Fruit fly (Drosophila melanogaster) whole organism, prepupa: ENCODE measurements around the gene Hipk.

Experiments used
- CG10669 ChIP-seq: fragments of 200-800 bp; sonication (Bioruptor generic); optimal IDR thresholded peaks from 3 replicates; lab custom pipeline; 2018; ENCODE audit warnings: missing biosample characterization, mild to moderate bottlenecking, missing genetic modification characterization, moderate library complexity
- CG11294 ChIP-seq: fragments of 200-800 bp; sonication (Bioruptor generic); IDR thresholded peaks from 2 replicates; pipeline ENCODE4 v1.3.6; 2022; ENCODE audit warnings: missing biosample characterization, missing genetic modification characterization
- CG11902 ChIP-seq: fragments of 200-800 bp; sonication (Bioruptor generic); optimal IDR thresholded peaks from 3 replicates; lab custom pipeline; 2016; ENCODE audit warnings: missing biosample characterization, missing genetic modification characterization
- CG15336 ChIP-seq: fragments of 200-800 bp; sonication (Bioruptor generic); IDR thresholded peaks from 2 replicates; pipeline ENCODE4 v1.3.6; 2022; ENCODE audit warnings: missing biosample characterization, missing genetic modification characterization
- CG16779 ChIP-seq: fragments of 200-800 bp; sonication (Bioruptor generic); optimal IDR thresholded peaks from 3 replicates; lab custom pipeline; 2017; ENCODE audit warnings: missing biosample characterization, mild to moderate bottlenecking, missing genetic modification characterization
- CG31627 ChIP-seq: fragments of 200-800 bp; sonication (Bioruptor generic); optimal IDR thresholded peaks from 3 replicates; lab custom pipeline; 2016; ENCODE audit warnings: missing biosample characterization, missing genetic modification characterization
- CG34406 ChIP-seq: fragments of 200-800 bp; sonication (Bioruptor generic); optimal IDR thresholded peaks from 3 replicates; lab custom pipeline; 2016; ENCODE audit warnings: missing biosample characterization, missing genetic modification characterization
- CG4318 ChIP-seq: fragments of 200-800 bp; sonication (Bioruptor generic); optimal IDR thresholded peaks from 3 replicates; lab custom pipeline; 2017; ENCODE audit warnings: missing biosample characterization, mild to moderate bottlenecking, missing genetic modification characterization
- CG6163 ChIP-seq: fragments of 200-800 bp; sonication (Bioruptor generic); IDR thresholded peaks from 3 replicates; pipeline ENCODE4 v1.3.6; 2022; ENCODE audit warnings: missing biosample characterization, missing genetic modification characterization
- CG6276 ChIP-seq: fragments of 200-800 bp; sonication (Bioruptor generic); optimal IDR thresholded peaks from 2 replicates; lab custom pipeline; 2017; ENCODE audit warnings: missing biosample characterization, mild to moderate bottlenecking, missing genetic modification characterization
- CG6792 ChIP-seq: fragments of 200-800 bp; sonication (Bioruptor generic); optimal IDR thresholded peaks from 3 replicates; lab custom pipeline; 2016; ENCODE audit warnings: missing biosample characterization, missing genetic modification characterization
- CG6808 ChIP-seq: fragments of 200-800 bp; sonication (Bioruptor generic); optimal IDR thresholded peaks from 3 replicates; lab custom pipeline; 2017; ENCODE audit warnings: missing biosample characterization, missing genetic modification characterization, mild to moderate bottlenecking, moderate library complexity, missing genetic modification reagents
- CG7368 ChIP-seq: fragments of 200-800 bp; sonication (Bioruptor generic); optimal IDR thresholded peaks from 3 replicates; lab custom pipeline; 2016; ENCODE audit warnings: missing biosample characterization, missing genetic modification characterization
- CG8119 ChIP-seq: fragments of 200-800 bp; sonication (Bioruptor generic); IDR thresholded peaks from 3 replicates; pipeline ENCODE4 v1.3.6; 2022; ENCODE audit warnings: missing biosample characterization, missing genetic modification characterization
- CG8319 ChIP-seq: fragments of 200-800 bp; sonication (Bioruptor generic); optimal IDR thresholded peaks from 3 replicates; lab custom pipeline; 2016; ENCODE audit warnings: missing biosample characterization, missing genetic modification characterization
- CG9139 ChIP-seq: fragments of 200-800 bp; sonication (Bioruptor generic); optimal IDR thresholded peaks from 3 replicates; lab custom pipeline; 2017; ENCODE audit warnings: missing biosample characterization, mild to moderate bottlenecking, missing genetic modification characterization
- Eip78C ChIP-seq: fragments of 200-800 bp; sonication (Bioruptor generic); peaks from one replicate; lab custom pipeline; 2016; ENCODE audit warnings: missing biosample characterization, missing genetic modification characterization
- Eip93F ChIP-seq: fragments of 200-800 bp; sonication (Bioruptor generic); optimal IDR thresholded peaks from 2 replicates; lab custom pipeline; 2016; ENCODE audit warnings: missing biosample characterization, mild to moderate bottlenecking, missing genetic modification characterization
- Ets96B ChIP-seq: fragments of 200-800 bp; optimal IDR thresholded peaks from 2 replicates; lab custom pipeline; 2019; ENCODE audit warnings: missing biosample characterization, mild to moderate bottlenecking, missing genetic modification characterization, moderate library complexity
- Hr38 ChIP-seq: sonication (Bioruptor generic); optimal IDR thresholded peaks from 2 replicates; lab custom pipeline; 2016; ENCODE audit warnings: missing biosample characterization, missing genetic modification characterization
- Hr39 ChIP-seq: fragments of 200-800 bp; sonication (Bioruptor generic); optimal IDR thresholded peaks from 2 replicates; lab custom pipeline; 2016; ENCODE audit warnings: missing biosample characterization, missing genetic modification characterization
- Hr4 ChIP-seq: fragments of 200-800 bp; sonication (Bioruptor generic); optimal IDR thresholded peaks from 3 replicates; lab custom pipeline; 2016; ENCODE audit warnings: missing biosample characterization, missing genetic modification characterization
- Lpt ChIP-seq: fragments of 200-800 bp; sonication (Bioruptor generic); optimal IDR thresholded peaks from 3 replicates; lab custom pipeline; 2016; ENCODE audit warnings: missing biosample characterization, missing genetic modification characterization
- Met ChIP-seq: fragments of 200-800 bp; sonication (Bioruptor generic); optimal IDR thresholded peaks from 3 replicates; lab custom pipeline; 2016; ENCODE audit warnings: missing biosample characterization, missing genetic modification characterization
- OdsH ChIP-seq: fragments of 200-800 bp; sonication (Bioruptor generic); optimal IDR thresholded peaks from 3 replicates; lab custom pipeline; 2016; ENCODE audit warnings: missing biosample characterization, missing genetic modification characterization
- Sox102F ChIP-seq: fragments of 200-800 bp; sonication (Bioruptor generic); optimal IDR thresholded peaks from 2 replicates; lab custom pipeline; 2016; ENCODE audit warnings: missing biosample characterization, mild to moderate bottlenecking, missing genetic modification characterization
- Sox14 ChIP-seq: fragments of 200-800 bp; sonication (Bioruptor generic); optimal IDR thresholded peaks from 3 replicates; lab custom pipeline; 2016; ENCODE audit warnings: missing biosample characterization, missing genetic modification characterization
- Sox15 ChIP-seq: fragments of 200-800 bp; sonication (Bioruptor generic); optimal IDR thresholded peaks from 3 replicates; lab custom pipeline; 2016; ENCODE audit warnings: missing biosample characterization, missing genetic modification characterization
- achi ChIP-seq: fragments of 200-800 bp; sonication (Bioruptor generic); optimal IDR thresholded peaks from 3 replicates; lab custom pipeline; 2016; ENCODE audit warnings: missing biosample characterization, missing genetic modification characterization
- acj6 ChIP-seq: fragments of 200-800 bp; sonication (Bioruptor generic); optimal IDR thresholded peaks from 3 replicates; lab custom pipeline; 2016; ENCODE audit warnings: missing biosample characterization, missing genetic modification characterization
- cyc ChIP-seq: fragments of 200-800 bp; sonication (Bioruptor generic); optimal IDR thresholded peaks from 3 replicates; lab custom pipeline; 2016; ENCODE audit warnings: missing biosample characterization, missing genetic modification characterization
- dac ChIP-seq: fragments of 200-800 bp; sonication (Bioruptor generic); optimal IDR thresholded peaks from 2 replicates; lab custom pipeline; 2017; ENCODE audit warnings: missing biosample characterization, mild to moderate bottlenecking, missing genetic modification characterization
- dsx ChIP-seq: fragments of 200-800 bp; optimal IDR thresholded peaks from 3 replicates; lab custom pipeline; 2019; ENCODE audit warnings: missing biosample characterization, mild to moderate bottlenecking, missing genetic modification characterization, moderate library complexity; ENCODE audit not compliant: poor library complexity, severe bottlenecking
- eg ChIP-seq: fragments of 200-800 bp; sonication (Bioruptor generic); IDR thresholded peaks from 3 replicates; pipeline ENCODE4 v1.3.6; 2022; ENCODE audit warnings: missing biosample characterization, missing genetic modification characterization
- esn ChIP-seq: fragments of 200-800 bp; sonication (Bioruptor generic); optimal IDR thresholded peaks from 2 replicates; lab custom pipeline; 2016; ENCODE audit warnings: missing biosample characterization, mild to moderate bottlenecking, missing genetic modification characterization, moderate library complexity
- fd85E ChIP-seq: fragments of 200-800 bp; sonication (Bioruptor generic); optimal IDR thresholded peaks from 3 replicates; lab custom pipeline; 2016; ENCODE audit warnings: missing biosample characterization, missing genetic modification characterization
- fkh ChIP-seq: fragments of 200-800 bp; sonication (Bioruptor generic); optimal IDR thresholded peaks from 3 replicates; lab custom pipeline; 2017; ENCODE audit warnings: missing biosample characterization, mild to moderate bottlenecking, missing genetic modification characterization, moderate library complexity
- net ChIP-seq: fragments of 200-800 bp; sonication (Bioruptor generic); optimal IDR thresholded peaks from 3 replicates; lab custom pipeline; 2016; ENCODE audit warnings: missing biosample characterization, missing genetic modification characterization
- pdm3 ChIP-seq: fragments of 200-800 bp; sonication (Bioruptor generic); optimal IDR thresholded peaks from 3 replicates; lab custom pipeline; 2016; ENCODE audit warnings: missing biosample characterization, missing genetic modification characterization
- salr ChIP-seq, 2 experiments: fragments of 200-800 bp; sonication (Bioruptor generic); optimal IDR thresholded peaks; 3 replicates each; lab custom pipeline; 2016 to 2018; ENCODE audit warnings: missing biosample characterization in 2 of 2, missing genetic modification characterization in 2 of 2, mild to moderate bottlenecking in 1 of 2
- ss ChIP-seq, 2 experiments: fragments of 200-800 bp; sonication (Bioruptor generic); optimal IDR thresholded peaks; 2 replicates in 1 of 2; 3 replicates in 1 of 2; lab custom pipeline; 2017 to 2018; ENCODE audit warnings: mild to moderate bottlenecking in 2 of 2, missing biosample characterization in 2 of 2, missing genetic modification characterization in 2 of 2, moderate library complexity in 1 of 2
- svp ChIP-seq: fragments of 200-800 bp; sonication (Bioruptor generic); peaks from one replicate; lab custom pipeline; 2016; ENCODE audit warnings: missing biosample characterization, missing genetic modification characterization

The Hipk gene

DNA sequence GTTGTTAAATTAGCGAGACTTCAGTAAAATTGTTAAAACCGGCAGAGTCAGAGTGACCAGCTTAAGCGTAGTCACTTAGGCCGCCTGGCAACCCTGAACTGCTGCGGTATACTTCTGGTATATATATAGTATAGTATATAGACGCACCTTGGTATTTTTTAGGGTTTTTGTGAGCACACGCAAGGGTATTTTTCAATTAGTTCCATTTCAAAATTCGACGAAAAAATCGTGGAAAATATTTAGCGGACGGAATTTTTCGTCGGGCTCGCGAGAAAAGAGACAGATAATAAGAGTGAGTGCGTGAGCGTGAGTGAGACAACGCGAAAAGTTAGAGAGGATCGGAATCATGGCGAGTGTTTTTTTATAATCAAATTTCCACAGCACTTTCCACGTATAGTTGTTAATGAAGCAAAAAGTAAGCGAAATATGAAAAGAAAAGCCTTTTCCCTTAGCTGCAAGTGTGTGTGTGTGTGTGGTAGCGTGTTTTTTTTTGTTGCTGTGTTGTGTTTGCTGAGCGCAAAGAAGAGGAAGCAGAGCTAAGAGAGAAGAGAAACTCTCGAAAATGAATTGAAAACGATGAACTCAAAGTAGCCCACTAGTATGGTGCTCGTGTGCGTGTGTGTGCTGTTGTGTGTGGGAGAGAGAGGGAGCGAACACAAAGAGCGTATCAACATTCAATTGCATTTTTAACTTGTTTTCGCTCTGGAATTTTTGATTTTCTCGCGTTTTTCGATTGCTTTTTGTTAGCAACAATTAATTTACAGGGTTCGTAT, at the start of gene Hipk, which contains the start of gene Cypl (continued):
- peak; percentile 21; the same call in 2 of the 3 replicates for TF ChIP-seq CG6163
- no peak for TF ChIP-seq dac (GFP tag; lab: Kevin White, UChicago)
- TF ChIP-seq CG7368, result peak; percentile 14
- TF ChIP-seq Hr4 (GFP tag; lab: Kevin White, UChicago), result peak; percentile 7
- TF ChIP-seq Lpt (GFP tag; lab: Kevin White, UChicago), result peak; percentile 72
- no peak for TF ChIP-seq CG6792 (GFP tag; lab: Kevin White, UChicago)
- peak; percentile 34 for TF ChIP-seq CG9139 (GFP tag; lab: Kevin White, UChicago)
- TF ChIP-seq Hr38, result no peak
- TF ChIP-seq CG6808 (GFP tag; lab: Kevin White, UChicago), result peak; percentile 29
- TF ChIP-seq, all 60 proteins: peak for 34

DNA sequence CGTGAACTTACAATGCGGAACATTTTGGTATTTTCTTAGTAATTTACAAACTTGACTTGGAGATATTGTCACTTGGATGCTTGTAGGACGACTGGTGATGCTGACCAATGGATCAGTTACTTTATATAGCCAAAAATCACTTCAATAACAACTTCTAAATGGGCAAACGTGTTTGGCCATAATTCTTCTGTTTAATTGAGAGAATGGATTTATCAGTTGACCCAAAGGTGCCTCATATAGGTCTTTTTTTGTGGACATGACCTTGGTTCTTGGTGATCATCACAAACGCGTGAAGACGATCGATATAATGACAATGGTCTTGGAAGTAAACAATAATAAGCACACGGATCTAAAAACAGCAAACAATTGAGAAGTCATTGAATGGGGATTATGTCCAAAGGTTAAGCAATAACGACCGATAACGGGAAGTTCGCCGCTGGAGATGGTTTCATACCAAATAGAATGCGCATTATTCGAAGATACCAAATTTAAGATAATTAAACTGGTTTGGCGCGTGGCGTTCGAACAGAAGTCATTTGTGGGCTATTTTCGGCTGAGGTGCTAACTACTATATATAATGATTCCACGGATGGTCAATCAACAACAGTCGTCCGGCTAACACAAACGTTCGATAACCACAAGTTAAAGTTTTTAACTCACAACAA, 42.4 kb upstream of the Hipk start, which contains the start of the genes CG34267 and CG34268:
Gene CG34267, minus strand, starts transcription at position 101 of the 665 bp plus-strand sequence.
Gene CG34268, plus strand, starts transcription at position 615 of the 665 bp plus-strand sequence.
- TF ChIP-seq eg (GFP tag; lab: Robert Waterston, UW) (no peak), Hr38 (no peak), fkh (GFP tag; lab: Kevin White, UChicago) (no peak), acj6 (GFP tag; lab: Kevin White, UChicago) (no peak), CG8319 (GFP tag; lab: Kevin White, UChicago) (no peak), CG6276 (GFP tag; lab: Kevin White, UChicago) (no peak), OdsH (no peak), CG7368 (no peak), Ets96B (tag; lab: Kevin White, UChicago) (no peak), CG11294 (no peak), CG4318 (GFP tag; lab: Kevin White, UChicago) (no peak), pdm3 (GFP tag; lab: Kevin White, UChicago) (no peak), Eip93F (GFP tag; lab: Kevin White, UChicago) (no peak), Sox14 (no peak)
- TF ChIP-seq, all 60 proteins: peak for 0

DNA sequence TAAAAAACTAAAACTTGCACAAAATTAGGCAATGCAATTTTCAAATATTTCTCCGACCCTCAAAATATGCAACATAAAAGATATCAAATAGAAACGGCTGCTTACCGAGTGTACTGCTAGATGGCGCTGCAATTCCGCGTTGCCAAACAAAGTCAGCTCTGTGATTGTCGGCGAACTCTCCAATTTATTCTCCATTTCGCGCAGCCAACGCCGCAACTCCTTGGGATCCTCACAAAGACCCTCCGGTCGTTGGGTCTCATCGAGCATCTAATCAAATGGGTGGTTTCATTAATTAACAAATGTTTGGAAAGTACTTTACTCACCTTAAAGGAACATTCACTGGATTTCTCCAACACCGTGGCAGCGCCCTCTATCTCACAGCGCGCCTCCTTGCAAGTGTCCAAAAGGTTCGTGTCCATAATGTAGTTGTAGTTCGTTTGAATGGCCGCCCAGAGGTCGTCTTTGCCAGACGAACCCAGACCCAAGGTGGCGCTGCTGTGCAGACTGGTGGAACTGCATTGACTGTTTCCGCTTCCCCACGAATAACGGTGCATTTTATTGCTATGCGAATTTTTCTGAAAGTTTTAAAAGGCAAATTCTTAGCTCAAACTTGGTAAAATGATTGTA, 37.0 kb upstream of the Hipk start:
- TF ChIP-seq Hr4 (GFP tag; lab: Kevin White, UChicago), result peak; percentile 44
- no peak for TF ChIP-seq svp (GFP tag; lab: Kevin White, UChicago)
- TF ChIP-seq CG11902, result peak; percentile 77
- no peak for TF ChIP-seq Ets96B (tag; lab: Kevin White, UChicago)
- TF ChIP-seq cyc (GFP tag; lab: Kevin White, UChicago), result peak; percentile 88
- no peak for TF ChIP-seq CG16779 (tag; lab: Kevin White, UChicago)
- peak; percentile 70 for TF ChIP-seq Sox14
- TF ChIP-seq pdm3 (GFP tag; lab: Kevin White, UChicago), result peak; percentile 74
- no peak for TF ChIP-seq ss (GFP tag; optimal IDR thresholded peaks at IDR 0.05; lab: Kevin White, UChicago)
- TF ChIP-seq fd85E (GFP tag; lab: Kevin White, UChicago), result peak; percentile 7
- peak; percentile 3 to 65 for TF ChIP-seq salr (GFP tag; optimal IDR thresholded peaks at IDR 0.05; lab: Kevin White, UChicago)
- no peak for TF ChIP-seq dsx (GFP tag; lab: Kevin White, UChicago)
- TF ChIP-seq CG9139 (GFP tag; lab: Kevin White, UChicago), result no peak
- peak; percentile 46 for TF ChIP-seq achi (GFP tag; lab: Kevin White, UChicago)
- TF ChIP-seq CG34406 (GFP tag; lab: Kevin White, UChicago), result peak; percentile 37
- TF ChIP-seq eg (GFP tag; lab: Robert Waterston, UW), result peak; percentile 68
- peak; percentile 48 for TF ChIP-seq CG6808 (GFP tag; lab: Kevin White, UChicago)
- TF ChIP-seq net (GFP tag; lab: Kevin White, UChicago), result peak; percentile 50
- no peak for TF ChIP-seq CG11294
- TF ChIP-seq Eip93F (GFP tag; lab: Kevin White, UChicago), result no peak
- TF ChIP-seq CG8119, result no peak
- TF ChIP-seq CG6163, result peak; percentile 56; the same call in 2 of the 3 replicates
- TF ChIP-seq fkh (GFP tag; lab: Kevin White, UChicago), result no peak
- TF ChIP-seq Hr39 (GFP tag; lab: Kevin White, UChicago), result peak; percentile 88
- TF ChIP-seq Hr38, result no peak
- no peak for TF ChIP-seq Sox102F
- no peak for TF ChIP-seq Lpt (GFP tag; lab: Kevin White, UChicago)
- peak; percentile 83 for TF ChIP-seq Eip78C
- TF ChIP-seq CG15336, result no peak
- TF ChIP-seq CG6276 (GFP tag; lab: Kevin White, UChicago), result no peak
- TF ChIP-seq Met, result peak; percentile 68
- TF ChIP-seq Sox15 (GFP tag; lab: Kevin White, UChicago), result peak; percentile 43
- peak; percentile 90 for TF ChIP-seq CG31627 (GFP tag; lab: Kevin White, UChicago)
- peak; percentile 81 for TF ChIP-seq esn (GFP tag; lab: Kevin White, UChicago)
- no peak for TF ChIP-seq CG10669
